Worm (Caenorhabditis elegans) whole organism, midembryonic: ENCODE measurements around the gene F58D2.4.

Experiments used
- cog-1 ChIP-seq: sonication (generic microtip); optimal IDR thresholded peaks from 2 replicates; lab custom pipeline; 2016; ENCODE audit warnings: missing genetic modification characterization, missing compliant biosample characterization
- flt-1 ChIP-seq: fragments of 200-800 bp; sonication (Bioruptor generic); IDR thresholded peaks from 2 replicates; pipeline ENCODE4 v1.3.6; 2022; ENCODE audit warnings: missing genetic modification characterization, missing compliant biosample characterization
- tab-1 ChIP-seq: fragments of 200-800 bp; sonication (Bioruptor generic); IDR thresholded peaks from 2 replicates; pipeline ENCODE4 v1.3.6; 2022; ENCODE audit warnings: missing genetic modification characterization, missing compliant biosample characterization
- ztf-23 ChIP-seq: fragments of 200-800 bp; sonication (Bioruptor generic); IDR thresholded peaks from 2 replicates; pipeline ENCODE4 v1.3.6; 2022; ENCODE audit warnings: missing genetic modification reagents, missing genetic modification characterization, missing compliant biosample characterization

- no peak for TF ChIP-seq flt-1 (GFP tag; lab: Robert Waterston, UW)
- TF ChIP-seq ztf-23 (GFP tag; lab: Robert Waterston, UW), result no peak
- TF ChIP-seq cog-1, result no peak
- TF ChIP-seq tab-1 (GFP tag; lab: Robert Waterston, UW), result no peak
Measured at ce11 chrIV:13193239-13193638, 4.4 kb upstream of the F58D2.4 start, which contains the start of gene F58D2.5.
